Worm (Caenorhabditis elegans): Measurements from ENCODE around the gene F25F2.1.

DNA sequence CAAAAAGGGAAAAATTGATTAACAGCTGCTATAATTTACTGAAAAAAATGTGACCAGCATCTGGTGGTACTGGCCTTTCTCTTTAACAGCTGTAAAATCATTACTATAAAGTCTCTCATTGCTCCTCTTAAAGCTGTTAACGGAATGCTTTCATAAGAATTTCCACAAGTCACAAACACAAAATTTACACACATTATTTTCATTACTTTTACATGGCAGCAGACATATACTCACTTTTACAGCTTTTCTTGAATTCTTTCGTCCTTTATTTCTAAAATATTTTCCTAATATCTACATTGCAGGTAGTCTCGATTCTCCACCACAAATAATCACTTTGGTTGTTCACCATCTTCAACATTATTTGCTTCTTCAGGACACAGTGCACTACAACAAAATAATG lies 44.7 kb downstream of the F25F2.1 start, which contains the start of gene imph-1:
- no peak for TF ChIP-seq ztf-23 (GFP tag; IDR thresholded peaks at IDR 0.05)
- TF ChIP-seq flt-1 (GFP tag; IDR thresholded peaks at IDR 0.05) = no peak
- TF ChIP-seq ref-1 (GFP tag; conservative IDR thresholded peaks at IDR 0.05) = no peak

All from whole organism, midembryonic.